Worm (Caenorhabditis elegans) whole organism, mixed stage, embryonic: ENCODE data around the gene lbp-7.

Source experiments
- M03D4.4 ChIP-seq: sonication (generic microtip); optimal IDR thresholded peaks from 2 replicates; lab custom pipeline; 2017; ENCODE audit warnings: mild to moderate bottlenecking, missing genetic modification characterization, missing compliant biosample characterization
- blmp-1 ChIP-seq: fragments of 150-350 bp; optimal IDR thresholded peaks from 2 replicates; lab custom pipeline; 2014; ENCODE audit warnings: missing biosample characterization, missing genetic modification characterization
- ceh-39 ChIP-seq: fragments of 150-350 bp; optimal IDR thresholded peaks from 2 replicates; lab custom pipeline; 2014; ENCODE audit warnings: missing biosample characterization, missing genetic modification characterization
- ceh-43 ChIP-seq: fragments of 200-800 bp; sonication (Bioruptor generic); optimal IDR thresholded peaks from 2 replicates; lab custom pipeline; 2018; ENCODE audit warnings: mild to moderate bottlenecking, missing genetic modification characterization, moderate library complexity, missing compliant biosample characterization
- ceh-83 ChIP-seq: fragments of 200-800 bp; sonication (Bioruptor generic); optimal IDR thresholded peaks from 2 replicates; lab custom pipeline; 2018; ENCODE audit warnings: mild to moderate bottlenecking, missing genetic modification characterization, missing compliant biosample characterization
- ces-1 ChIP-seq: fragments of 150-350 bp; optimal IDR thresholded peaks from 2 replicates; lab custom pipeline; 2014; ENCODE audit warnings: missing biosample characterization, missing genetic modification reagents, missing genetic modification characterization
- drap-1 ChIP-seq: fragments of 200-800 bp; sonication (Bioruptor generic); optimal IDR thresholded peaks from 3 replicates; lab custom pipeline; 2018; ENCODE audit warnings: mild to moderate bottlenecking, missing genetic modification characterization, missing compliant biosample characterization
- elt-1 ChIP-seq: sonication (generic microtip); optimal IDR thresholded peaks from 2 replicates; lab custom pipeline; 2017; ENCODE audit warnings: missing genetic modification characterization, mild to moderate bottlenecking, missing compliant biosample characterization, antibody characterized with exemption, moderate library complexity, borderline replicate concordance; ENCODE audit not compliant: insufficient read depth
- elt-3 ChIP-seq: fragments of 150-350 bp; optimal IDR thresholded peaks from 2 replicates; lab custom pipeline; 2014; ENCODE audit warnings: missing biosample characterization, missing genetic modification characterization
- flh-1 ChIP-seq: fragments of 200-800 bp; sonication (Bioruptor generic); optimal IDR thresholded peaks from 2 replicates; lab custom pipeline; 2018; ENCODE audit warnings: mild to moderate bottlenecking, missing genetic modification characterization, moderate library complexity, missing compliant biosample characterization
- ham-2 ChIP-seq: fragments of 200-800 bp; sonication (Bioruptor generic); optimal IDR thresholded peaks from 2 replicates; lab custom pipeline; 2018; ENCODE audit warnings: mild to moderate bottlenecking, missing genetic modification characterization, missing compliant biosample characterization
- hlh-1 ChIP-seq: fragments of 150-350 bp; optimal IDR thresholded peaks from 2 replicates; lab custom pipeline; 2014; ENCODE audit warnings: missing biosample characterization, missing genetic modification reagents, missing genetic modification characterization
- lin-13 ChIP-seq: fragments of 150-350 bp; optimal IDR thresholded peaks from 2 replicates; lab custom pipeline; 2014; ENCODE audit warnings: missing biosample characterization, missing genetic modification characterization
- lin-32 ChIP-seq: fragments of 200-800 bp; sonication (Bioruptor generic); optimal IDR thresholded peaks from 2 replicates; lab custom pipeline; 2018; ENCODE audit warnings: mild to moderate bottlenecking, missing genetic modification characterization, missing compliant biosample characterization
- lsy-2 ChIP-seq: fragments of 150-350 bp; optimal IDR thresholded peaks from 2 replicates; lab custom pipeline; 2014; ENCODE audit warnings: missing biosample characterization, missing genetic modification characterization
- nhr-12 ChIP-seq: fragments of 150-350 bp; optimal IDR thresholded peaks from 2 replicates; lab custom pipeline; 2014; ENCODE audit warnings: missing biosample characterization, missing genetic modification characterization
- nhr-2 ChIP-seq: fragments of 150-350 bp; optimal IDR thresholded peaks from 2 replicates; lab custom pipeline; 2014; ENCODE audit warnings: missing biosample characterization, missing genetic modification characterization
- nhr-237 ChIP-seq: fragments of 150-350 bp; optimal IDR thresholded peaks from 2 replicates; lab custom pipeline; 2014; ENCODE audit warnings: missing biosample characterization, missing genetic modification characterization
- nhr-28 ChIP-seq: fragments of 150-350 bp; optimal IDR thresholded peaks from 2 replicates; lab custom pipeline; 2014; ENCODE audit warnings: missing biosample characterization, missing genetic modification characterization
- nhr-76 ChIP-seq: sonication (generic microtip); optimal IDR thresholded peaks from 2 replicates; lab custom pipeline; 2017; ENCODE audit warnings: missing biosample characterization, missing genetic modification characterization
- pha-4 ChIP-seq: fragments of 150-350 bp; optimal IDR thresholded peaks from 2 replicates; lab custom pipeline; 2018; ENCODE audit warnings: missing biosample characterization, missing genetic modification reagents, missing genetic modification characterization
- sem-2 ChIP-seq: fragments of 200-800 bp; sonication (Bioruptor generic); optimal IDR thresholded peaks from 2 replicates; lab custom pipeline; 2018; ENCODE audit warnings: mild to moderate bottlenecking, missing genetic modification characterization, missing compliant biosample characterization
- snpc-4 ChIP-seq: fragments of 150-350 bp; optimal IDR thresholded peaks from 2 replicates; lab custom pipeline; 2014; ENCODE audit warnings: missing biosample characterization, missing genetic modification characterization
- sptf-1 ChIP-seq: sonication (generic microtip); optimal IDR thresholded peaks from 2 replicates; lab custom pipeline; 2017; ENCODE audit warnings: mild to moderate bottlenecking, missing genetic modification characterization, moderate library complexity, missing compliant biosample characterization
- tbx-8 ChIP-seq: fragments of 200-800 bp; sonication (Bioruptor generic); optimal IDR thresholded peaks from 2 replicates; lab custom pipeline; 2018; ENCODE audit warnings: mild to moderate bottlenecking, missing genetic modification characterization, moderate library complexity, missing compliant biosample characterization
- unc-120 ChIP-seq: sonication (generic microtip); optimal IDR thresholded peaks from 2 replicates; lab custom pipeline; 2017; ENCODE audit warnings: missing genetic modification characterization, missing compliant biosample characterization; ENCODE audit not compliant: poor library complexity, severe bottlenecking
- unc-39 ChIP-seq: fragments of 150-350 bp; optimal IDR thresholded peaks from 2 replicates; lab custom pipeline; 2014; ENCODE audit warnings: missing biosample characterization, missing genetic modification characterization
- unc-62 ChIP-seq: fragments of 150-350 bp; optimal IDR thresholded peaks from 2 replicates; lab custom pipeline; 2014; ENCODE audit warnings: missing biosample characterization, missing genetic modification reagents, missing genetic modification characterization
- zip-8 ChIP-seq: fragments of 150-350 bp; optimal IDR thresholded peaks from 2 replicates; lab custom pipeline; 2014; ENCODE audit warnings: missing biosample characterization, missing genetic modification characterization

Gene lbp-7

ce11 chrV:13879241-13879640 lies at the start of gene lbp-7:
Gene lbp-7, plus strand, starts transcription at chrV:13879552.
- TF ChIP-seq nhr-12 (tag; lab: Kevin White, UChicago) (no peak), unc-39 (tag; lab: Kevin White, UChicago) (no peak), elt-1 (tag; lab: Kevin White, UChicago) (no peak), ces-1 (no peak), flh-1 (GFP tag; lab: Kevin White, UChicago) (no peak), nhr-28 (no peak), sptf-1 (no peak), zip-8 (no peak), snpc-4 (no peak), lsy-2 (tag; lab: Kevin White, UChicago) (no peak), drap-1 (GFP tag; lab: Kevin White, UChicago) (no peak), ceh-83 (GFP tag; lab: Kevin White, UChicago) (no peak), elt-3 (tag; lab: Kevin White, UChicago) (no peak), ceh-39 (tag; lab: Kevin White, UChicago) (no peak), ham-2 (GFP tag; lab: Kevin White, UChicago) (no peak), tbx-8 (GFP tag; lab: Kevin White, UChicago) (no peak)

- TF ChIP-seq unc-62 (GFP tag; lab: Kevin White, UChicago) = no peak
- TF ChIP-seq elt-3 (tag; lab: Kevin White, UChicago) = no peak
- TF ChIP-seq zip-8 = no peak
- TF ChIP-seq ceh-83 (GFP tag; lab: Kevin White, UChicago) = no peak
- TF ChIP-seq elt-1 (tag; lab: Kevin White, UChicago) = no peak
- TF ChIP-seq tbx-8 (GFP tag; lab: Kevin White, UChicago) = no peak
- TF ChIP-seq nhr-2 = no peak
- no peak for TF ChIP-seq nhr-12 (tag; lab: Kevin White, UChicago)
- no peak for TF ChIP-seq ceh-39 (tag; lab: Kevin White, UChicago)
- TF ChIP-seq hlh-1 (tag; lab: Kevin White, UChicago) = no peak
- no peak for TF ChIP-seq unc-39 (tag; lab: Kevin White, UChicago)
- no peak for TF ChIP-seq sem-2 (GFP tag; lab: Kevin White, UChicago)
- TF ChIP-seq nhr-76 = no peak
Observed at ce11 chrV:13830813-13831212, 48.5 kb upstream of the lbp-7 start, which contains the start of gene str-165. Gene str-165, plus strand, starts transcription at chrV:13831113.

- TF ChIP-seq lin-32 (GFP tag; lab: Kevin White, UChicago) = no peak
- TF ChIP-seq elt-3 (tag; lab: Kevin White, UChicago) = no peak
- TF ChIP-seq ceh-43 (GFP tag; lab: Kevin White, UChicago) = no peak
- no peak for TF ChIP-seq sptf-1
- TF ChIP-seq nhr-237 (tag; lab: Kevin White, UChicago) = no peak
- TF ChIP-seq blmp-1 = no peak
- TF ChIP-seq zip-8 = no peak
- no peak for TF ChIP-seq unc-62 (GFP tag; lab: Kevin White, UChicago)
- no peak for TF ChIP-seq ces-1
- no peak for TF ChIP-seq lin-13
- TF ChIP-seq ceh-83 (GFP tag; lab: Kevin White, UChicago) = no peak
- no peak for TF ChIP-seq hlh-1 (tag; lab: Kevin White, UChicago)
- no peak for TF ChIP-seq nhr-12 (tag; lab: Kevin White, UChicago)
Observed at ce11 chrV:13833951-13834350, 45.4 kb upstream of the lbp-7 start, which contains the start of gene srx-129. Gene srx-129, plus strand, starts transcription at chrV:13834251.

ce11 chrV:13837173-13837572 lies 42.2 kb upstream of the lbp-7 start, which contains the start of gene srx-128:
Gene srx-128, plus strand, starts transcription at chrV:13837473.
- TF ChIP-seq unc-120 (tag; lab: Kevin White, UChicago) = no peak
- TF ChIP-seq unc-62 (GFP tag; lab: Kevin White, UChicago) = no peak
- no peak for TF ChIP-seq nhr-12 (tag; lab: Kevin White, UChicago)
- no peak for TF ChIP-seq unc-39 (tag; lab: Kevin White, UChicago)
- no peak for TF ChIP-seq flh-1 (GFP tag; lab: Kevin White, UChicago)
- no peak for TF ChIP-seq lin-13
- no peak for TF ChIP-seq lin-32 (GFP tag; lab: Kevin White, UChicago)
- no peak for TF ChIP-seq nhr-237 (tag; lab: Kevin White, UChicago)
- no peak for TF ChIP-seq elt-3 (tag; lab: Kevin White, UChicago)
- TF ChIP-seq ceh-83 (GFP tag; lab: Kevin White, UChicago) = no peak
- TF ChIP-seq sem-2 (GFP tag; lab: Kevin White, UChicago) = no peak
- TF ChIP-seq M03D4.4 = no peak
- no peak for TF ChIP-seq pha-4 (tag; lab: Kevin White, UChicago)

ce11 chrV:13839433-13839832 lies 39.9 kb upstream of the lbp-7 start, which contains the start of gene F55B12.10:
Gene F55B12.10, plus strand, starts transcription at chrV:13839733.
- TF ChIP-seq ceh-83 (GFP tag; lab: Kevin White, UChicago) = no peak
